Worm (Caenorhabditis elegans) whole organism, L1 larva: ENCODE measurements around the gene F20E11.7.

Experiments
- C04F5.9 ChIP-seq: sonication (generic microtip); optimal IDR thresholded peaks from 2 replicates; lab custom pipeline; 2016; ENCODE audit warnings: missing genetic modification characterization, missing compliant biosample characterization
- C16A3.4 ChIP-seq: fragments of 150-350 bp; optimal IDR thresholded peaks from 2 replicates; lab custom pipeline; 2014; ENCODE audit warnings: missing biosample characterization, missing genetic modification characterization
- C34B4.2 ChIP-seq: sonication (generic microtip); optimal IDR thresholded peaks from 2 replicates; lab custom pipeline; 2017; ENCODE audit warnings: mild to moderate bottlenecking, missing genetic modification characterization, missing compliant biosample characterization
- aha-1 ChIP-seq: fragments of 150-350 bp; optimal IDR thresholded peaks from 2 replicates; lab custom pipeline; 2014; ENCODE audit warnings: missing biosample characterization, missing genetic modification characterization
- alr-1 ChIP-seq: fragments of 200-800 bp; sonication (Bioruptor generic); optimal IDR thresholded peaks from 2 replicates; lab custom pipeline; 2018; ENCODE audit warnings: borderline replicate concordance, mild to moderate bottlenecking, missing genetic modification characterization, missing compliant biosample characterization
- blmp-1 ChIP-seq: fragments of 150-350 bp; optimal IDR thresholded peaks from 2 replicates; lab custom pipeline; 2014; ENCODE audit warnings: missing biosample characterization, missing genetic modification characterization
- ceh-82 ChIP-seq, 3 experiments: fragments of 150-350 bp in 1 of 3; sonication (generic microtip) in 2 of 3; optimal IDR thresholded peaks; 2 replicates each; lab custom pipeline; 2014 to 2017; ENCODE audit warnings: missing biosample characterization in 3 of 3, missing genetic modification characterization in 3 of 3
- ceh-88 ChIP-seq: fragments of 200-800 bp; sonication (Bioruptor generic); IDR thresholded peaks from 2 replicates; pipeline ENCODE4 v1.3.6; 2022; ENCODE audit warnings: missing genetic modification characterization, missing compliant biosample characterization
- ceh-90 ChIP-seq: sonication (generic microtip); optimal IDR thresholded peaks from 2 replicates; lab custom pipeline; 2016; ENCODE audit warnings: missing genetic modification characterization, missing compliant biosample characterization
- dsc-1 ChIP-seq: sonication (generic microtip); optimal IDR thresholded peaks from 2 replicates; lab custom pipeline; 2016; ENCODE audit warnings: mild to moderate bottlenecking, missing genetic modification characterization, missing compliant biosample characterization
- efl-1 ChIP-seq, 4 experiments: fragments of 150-350 bp; optimal IDR thresholded peaks in 3 of 4; peaks in 1 of 4; 1 replicate in 1 of 4; 2 replicates in 3 of 4; lab custom pipeline; 2014; ENCODE audit warnings: missing biosample characterization in 2 of 4, missing genetic modification characterization in 2 of 4, missing genetic modification reagents in 2 of 4
- elt-2 ChIP-seq: sonication (generic microtip); optimal IDR thresholded peaks from 2 replicates; lab custom pipeline; 2016; ENCODE audit warnings: missing genetic modification characterization, mild to moderate bottlenecking, inconsistent platforms, missing compliant biosample characterization, missing genetic modification reagents
- fkh-4 ChIP-seq: sonication (generic microtip); optimal IDR thresholded peaks from 2 replicates; lab custom pipeline; 2016; ENCODE audit warnings: missing compliant biosample characterization, missing genetic modification characterization, borderline replicate concordance
- grh-1 ChIP-seq: fragments of 200-800 bp; sonication (Bioruptor generic); IDR thresholded peaks from 2 replicates; pipeline ENCODE4 v1.3.6; 2022; ENCODE audit warnings: missing genetic modification reagents, missing genetic modification characterization, missing compliant biosample characterization
- hlh-17 ChIP-seq: fragments of 200-800 bp; sonication (Bioruptor generic); optimal IDR thresholded peaks from 2 replicates; lab custom pipeline; 2018; ENCODE audit warnings: missing genetic modification characterization, mild to moderate bottlenecking, missing compliant biosample characterization, moderate library complexity, borderline replicate concordance
- hpl-2 ChIP-seq: fragments of 150-350 bp; optimal IDR thresholded peaks from 2 replicates; lab custom pipeline; 2014; ENCODE audit warnings: missing biosample characterization, missing genetic modification reagents, missing genetic modification characterization
- irx-1 ChIP-seq: sonication (generic microtip); optimal IDR thresholded peaks from 2 replicates; lab custom pipeline; 2016; ENCODE audit warnings: missing genetic modification characterization, missing compliant biosample characterization
- isw-1 ChIP-seq: fragments of 200-800 bp; sonication (Bioruptor generic); IDR thresholded peaks from 2 replicates; pipeline ENCODE4 v1.3.6; 2022; ENCODE audit warnings: missing genetic modification characterization, missing compliant biosample characterization
- jun-1 ChIP-seq: fragments of 150-350 bp; optimal IDR thresholded peaks from 2 replicates; lab custom pipeline; 2014; ENCODE audit warnings: missing biosample characterization, missing genetic modification reagents, missing genetic modification characterization
- lin-13 ChIP-seq: fragments of 150-350 bp; optimal IDR thresholded peaks from 2 replicates; lab custom pipeline; 2014; ENCODE audit warnings: missing biosample characterization, missing genetic modification reagents, missing genetic modification characterization
- lin-35 ChIP-seq, 2 experiments: fragments of 150-350 bp; optimal IDR thresholded peaks; 2 replicates each; lab custom pipeline; 2014; ENCODE audit warnings: missing biosample characterization in 2 of 2, missing genetic modification characterization in 2 of 2, missing genetic modification reagents in 2 of 2
- lsy-2 ChIP-seq, 2 experiments: fragments of 150-350 bp; optimal IDR thresholded peaks; 2 replicates each; lab custom pipeline; 2014; ENCODE audit warnings: missing biosample characterization in 2 of 2, missing genetic modification characterization in 2 of 2
- mab-9 ChIP-seq: fragments of 200-800 bp; sonication (Bioruptor generic); IDR thresholded peaks from 2 replicates; pipeline ENCODE4 v1.3.6; 2022; ENCODE audit warnings: missing genetic modification reagents, missing genetic modification characterization, missing compliant biosample characterization
- mdl-1 ChIP-seq, 2 experiments: fragments of 150-350 bp; optimal IDR thresholded peaks; 2 replicates each; lab custom pipeline; 2014 to 2017; ENCODE audit warnings: missing biosample characterization in 2 of 2, missing genetic modification characterization in 2 of 2, inconsistent platforms in 1 of 2
- nhr-237 ChIP-seq: fragments of 150-350 bp; optimal IDR thresholded peaks from 2 replicates; lab custom pipeline; 2014; ENCODE audit warnings: missing biosample characterization, missing genetic modification characterization
- nhr-28 ChIP-seq: fragments of 150-350 bp; optimal IDR thresholded peaks from 2 replicates; lab custom pipeline; 2014; ENCODE audit warnings: missing biosample characterization, missing genetic modification characterization
- nhr-84 ChIP-seq: sonication (generic microtip); optimal IDR thresholded peaks from 2 replicates; lab custom pipeline; 2017; ENCODE audit warnings: missing biosample characterization, missing genetic modification characterization
- nhr-85 ChIP-seq: sonication (generic microtip); peaks from one replicate; lab custom pipeline; 2016; ENCODE audit warnings: missing genetic modification characterization, inconsistent platforms, missing compliant biosample characterization
- rnt-1 ChIP-seq: sonication (generic microtip); optimal IDR thresholded peaks from 2 replicates; lab custom pipeline; 2016; ENCODE audit warnings: mild to moderate bottlenecking, missing genetic modification characterization, moderate library complexity, missing compliant biosample characterization
- skn-1 ChIP-seq: fragments of 150-350 bp; optimal IDR thresholded peaks from 2 replicates; lab custom pipeline; 2014; ENCODE audit warnings: missing biosample characterization, missing genetic modification characterization
- snu-23 ChIP-seq: sonication (generic microtip); optimal IDR thresholded peaks from 2 replicates; lab custom pipeline; 2016; ENCODE audit warnings: missing genetic modification characterization, missing compliant biosample characterization
- sox-4 ChIP-seq: sonication (generic microtip); optimal IDR thresholded peaks from 2 replicates; lab custom pipeline; 2016; ENCODE audit warnings: missing genetic modification characterization, missing compliant biosample characterization
- swsn-7 ChIP-seq: sonication (generic microtip); optimal IDR thresholded peaks from 2 replicates; lab custom pipeline; 2016; ENCODE audit warnings: missing genetic modification characterization, missing compliant biosample characterization
- tlp-1 ChIP-seq: fragments of 150-350 bp; optimal IDR thresholded peaks from 2 replicates; lab custom pipeline; 2014; ENCODE audit warnings: missing biosample characterization, missing genetic modification characterization
- zag-1 ChIP-seq: fragments of 150-350 bp; optimal IDR thresholded peaks from 2 replicates; lab custom pipeline; 2014; ENCODE audit warnings: missing biosample characterization, missing genetic modification characterization
- zip-4 ChIP-seq: fragments of 200-800 bp; sonication (Bioruptor generic); optimal IDR thresholded peaks from 2 replicates; lab custom pipeline; 2018; ENCODE audit warnings: mild to moderate bottlenecking, missing genetic modification characterization, moderate library complexity, missing compliant biosample characterization
- ztf-11 ChIP-seq, 2 experiments: sonication (generic microtip); optimal IDR thresholded peaks; 2 replicates each; lab custom pipeline; 2016 to 2017; ENCODE audit warnings: missing genetic modification characterization in 2 of 2, missing biosample characterization in 1 of 2, missing compliant biosample characterization in 1 of 2

The F20E11.7 gene

ce11 chrV:17496071-17496470 lies 31.7 kb downstream of the F20E11.7 start, which contains the start of gene srh-118:
Gene srh-118, minus strand, starts transcription at chrV:17496171.
- no peak for TF ChIP-seq hlh-17 (GFP tag; lab: Kevin White, UChicago)
- TF ChIP-seq hpl-2 (GFP tag; lab: Kevin White, UChicago) = no peak
- no peak for TF ChIP-seq aha-1 (tag; lab: Kevin White, UChicago)
- TF ChIP-seq swsn-7 (tag; lab: Kevin White, UChicago) = no peak
- no peak for TF ChIP-seq C16A3.4 (tag; lab: Kevin White, UChicago)
- TF ChIP-seq mdl-1 (tag; optimal IDR thresholded peaks at IDR 0.05; lab: Kevin White, UChicago) = no peak
- TF ChIP-seq fkh-4 (tag; lab: Kevin White, UChicago) = no peak

ce11 chrV:17500055-17500454 lies 35.7 kb downstream of the F20E11.7 start:
- TF ChIP-seq skn-1 (tag; lab: Kevin White, UChicago) (no peak), ceh-90 (no peak), nhr-84 (no peak), nhr-85 (tag; lab: Kevin White, UChicago) (no peak), jun-1 (tag; lab: Kevin White, UChicago) (no peak), ztf-11 (tag; optimal IDR thresholded peaks at IDR 0.05; lab: Kevin White, UChicago) (no peak), grh-1 (no peak), mdl-1 (tag; optimal IDR thresholded peaks at IDR 0.05; lab: Kevin White, UChicago) (no peak)

ce11 chrV:17506289-17506688 lies 41.9 kb downstream of the F20E11.7 start, which contains the start of gene srw-31:
Gene srw-31, plus strand, starts transcription at chrV:17506589.
- no peak for TF ChIP-seq aha-1 (tag; lab: Kevin White, UChicago)
- TF ChIP-seq isw-1 = no peak
- TF ChIP-seq skn-1 (tag; lab: Kevin White, UChicago) = no peak
- no peak for TF ChIP-seq lsy-2 (tag; optimal IDR thresholded peaks at IDR 0.05; lab: Kevin White, UChicago)
- no peak for TF ChIP-seq lin-13 (GFP tag; lab: Kevin White, UChicago)
- no peak for TF ChIP-seq efl-1 (optimal IDR thresholded peaks at IDR 0.05; lab: Kevin White, UChicago)
- no peak for TF ChIP-seq efl-1 (GFP tag; optimal IDR thresholded peaks at IDR 0.05 in 1 of 2; lab: Kevin White, UChicago)
- TF ChIP-seq dsc-1 (tag; lab: Kevin White, UChicago) = no peak
- TF ChIP-seq nhr-28 (tag; lab: Kevin White, UChicago) = no peak
- TF ChIP-seq tlp-1 (tag; lab: Kevin White, UChicago) = no peak
- TF ChIP-seq ceh-82 (tag; optimal IDR thresholded peaks at IDR 0.05; lab: Kevin White, UChicago) = no peak
- TF ChIP-seq zag-1 (tag; lab: Kevin White, UChicago) = no peak
- no peak for TF ChIP-seq C34B4.2 (tag; lab: Kevin White, UChicago)
- no peak for TF ChIP-seq ceh-88 (GFP tag; lab: Robert Waterston, UW)
- no peak for TF ChIP-seq rnt-1 (tag; lab: Kevin White, UChicago)
- no peak for TF ChIP-seq zip-4 (GFP tag; lab: Kevin White, UChicago)
- TF ChIP-seq mab-9 (GFP tag; lab: Robert Waterston, UW) = no peak

- no peak for TF ChIP-seq alr-1 (tag; lab: Kevin White, UChicago)
- TF ChIP-seq C04F5.9 (tag; lab: Kevin White, UChicago) = no peak
- TF ChIP-seq snu-23 = no peak
- no peak for TF ChIP-seq fkh-4 (tag; lab: Kevin White, UChicago)
- TF ChIP-seq irx-1 = no peak
- no peak for TF ChIP-seq lin-35 (GFP tag; optimal IDR thresholded peaks at IDR 0.05; lab: Kevin White, UChicago)
- TF ChIP-seq nhr-237 (tag; lab: Kevin White, UChicago) = no peak
- TF ChIP-seq blmp-1 = no peak
- no peak for TF ChIP-seq nhr-84
- no peak for TF ChIP-seq sox-4
- TF ChIP-seq elt-2 (tag; lab: Kevin White, UChicago) = no peak
- TF ChIP-seq, all 84 proteins: peak for 0
Measured at ce11 chrV:17508493-17508892, 44.1 kb downstream of the F20E11.7 start, which contains the start of gene srw-32. Gene srw-32, plus strand, starts transcription at chrV:17508793.
